Worm (Caenorhabditis elegans) whole organism, L4 larva: ENCODE measurements around the gene F59B2.3.

Experiments used
- F10B5.3 ChIP-seq: sonication (generic microtip); optimal IDR thresholded peaks from 2 replicates; lab custom pipeline; 2016; ENCODE audit warnings: mild to moderate bottlenecking, missing genetic modification characterization, missing compliant biosample characterization
- F26F4.8 ChIP-seq: fragments of 200-800 bp; sonication (Bioruptor generic); conservative IDR thresholded peaks from 2 replicates; pipeline ENCODE4 v1.3.6; 2022; ENCODE audit warnings: missing genetic modification characterization, missing compliant biosample characterization
- F37D6.2 ChIP-seq: sonication (generic microtip); optimal IDR thresholded peaks from 2 replicates; lab custom pipeline; 2016; ENCODE audit warnings: mild to moderate bottlenecking, missing genetic modification characterization, missing compliant biosample characterization
- R02D3.7 ChIP-seq: fragments of 150-350 bp; sonication (generic microtip); optimal IDR thresholded peaks from 3 replicates; lab custom pipeline; 2014; ENCODE audit warnings: missing biosample characterization, missing genetic modification characterization
- T20F7.1 ChIP-seq: fragments of 200-800 bp; sonication (Bioruptor generic); optimal IDR thresholded peaks from 2 replicates; lab custom pipeline; 2018; ENCODE audit warnings: mild to moderate bottlenecking, missing genetic modification characterization, missing compliant biosample characterization
- Y5F2A.4 ChIP-seq: fragments of 200-800 bp; sonication (Bioruptor generic); optimal IDR thresholded peaks from 2 replicates; lab custom pipeline; 2018; ENCODE audit warnings: mild to moderate bottlenecking, missing genetic modification characterization, missing compliant biosample characterization
- Y75B8A.6 ChIP-seq: fragments of 200-800 bp; sonication (Bioruptor generic); IDR thresholded peaks from 2 replicates; pipeline ENCODE4 v1.3.6; 2022; ENCODE audit warnings: missing genetic modification reagents, missing genetic modification characterization, missing compliant biosample characterization
- ZK546.5 ChIP-seq, 2 experiments: sonication (generic microtip); optimal IDR thresholded peaks; 2 replicates each; lab custom pipeline; 2017; ENCODE audit warnings: missing biosample characterization in 2 of 2, missing genetic modification characterization in 2 of 2
- aly-2 ChIP-seq: sonication (generic microtip); optimal IDR thresholded peaks from 2 replicates; lab custom pipeline; 2018; ENCODE audit warnings: missing biosample characterization, missing genetic modification characterization
- arid-1 ChIP-seq: fragments of 200-800 bp; sonication (Bioruptor generic); conservative IDR thresholded peaks from 2 replicates; pipeline ENCODE4 v1.3.6; 2022; ENCODE audit warnings: missing genetic modification reagents, missing genetic modification characterization, missing compliant biosample characterization
- ceh-62 ChIP-seq: sonication (generic microtip); optimal IDR thresholded peaks from 2 replicates; lab custom pipeline; 2017; ENCODE audit warnings: missing biosample characterization, missing genetic modification characterization
- ces-1 ChIP-seq: fragments of 150-350 bp; sonication (generic microtip); optimal IDR thresholded peaks from 4 replicates; lab custom pipeline; 2014; ENCODE audit warnings: missing biosample characterization, missing genetic modification reagents, missing genetic modification characterization
- daf-16 ChIP-seq, 3 experiments: sonication (generic microtip); optimal IDR thresholded peaks; 2 replicates each; lab custom pipeline; 2016 to 2017; ENCODE audit warnings: missing genetic modification characterization in 3 of 3, missing genetic modification reagents in 3 of 3, mild to moderate bottlenecking in 2 of 3, missing compliant biosample characterization in 2 of 3, missing biosample characterization in 1 of 3, moderate library complexity in 1 of 3
- dmd-6 ChIP-seq: fragments of 200-800 bp; sonication (Bioruptor generic); IDR thresholded peaks from 2 replicates; pipeline ENCODE4 v1.3.6; 2022; ENCODE audit warnings: missing genetic modification reagents, missing genetic modification characterization, missing compliant biosample characterization
- dmd-8 ChIP-seq: fragments of 200-800 bp; sonication (Bioruptor generic); IDR thresholded peaks from 2 replicates; pipeline ENCODE4 v1.3.6; 2022; ENCODE audit warnings: missing genetic modification characterization, missing compliant biosample characterization
- duxl-1 ChIP-seq: sonication (generic microtip); optimal IDR thresholded peaks from 2 replicates; lab custom pipeline; 2016; ENCODE audit warnings: mild to moderate bottlenecking, missing genetic modification characterization, moderate library complexity, missing compliant biosample characterization; ENCODE audit not compliant: poor library complexity
- dve-1 ChIP-seq: sonication (generic microtip); optimal IDR thresholded peaks from 2 replicates; lab custom pipeline; 2017; ENCODE audit warnings: antibody characterized with exemption, mild to moderate bottlenecking, missing genetic modification characterization, missing compliant biosample characterization; ENCODE audit not compliant: insufficient read depth
- egl-27 ChIP-seq: sonication (generic microtip); optimal IDR thresholded peaks from 3 replicates; lab custom pipeline; 2017; ENCODE audit warnings: missing biosample characterization, missing genetic modification reagents, missing genetic modification characterization
- fkh-10 ChIP-seq: fragments of 150-350 bp; optimal IDR thresholded peaks from 2 replicates; lab custom pipeline; 2014; ENCODE audit warnings: missing biosample characterization, missing genetic modification reagents, missing genetic modification characterization
- hif-1 ChIP-seq, 2 experiments: sonication (generic microtip); optimal IDR thresholded peaks; 2 replicates each; lab custom pipeline; 2016 to 2017; ENCODE audit warnings: missing compliant biosample characterization in 2 of 2, missing genetic modification characterization in 2 of 2, missing genetic modification reagents in 2 of 2, missing genotype in 2 of 2, mild to moderate bottlenecking in 1 of 2
- hlh-30 ChIP-seq: sonication (generic microtip); optimal IDR thresholded peaks from 2 replicates; lab custom pipeline; 2017; ENCODE audit warnings: antibody characterized with exemption, mild to moderate bottlenecking, missing genetic modification characterization, missing compliant biosample characterization; ENCODE audit not compliant: insufficient read depth
- jun-1 ChIP-seq: fragments of 150-350 bp; optimal IDR thresholded peaks from 2 replicates; lab custom pipeline; 2014; ENCODE audit warnings: missing biosample characterization, missing genetic modification reagents, missing genetic modification characterization
- lim-7 ChIP-seq: fragments of 200-800 bp; sonication (Bioruptor generic); IDR thresholded peaks from 2 replicates; pipeline ENCODE4 v1.3.6; 2022; ENCODE audit warnings: missing genetic modification characterization, missing compliant biosample characterization
- lin-1 ChIP-seq: fragments of 200-800 bp; sonication (Bioruptor generic); IDR thresholded peaks from 2 replicates; pipeline ENCODE4 v1.3.6; 2022; ENCODE audit warnings: missing genetic modification reagents, missing genetic modification characterization, missing compliant biosample characterization
- lin-38 ChIP-seq: fragments of 200-800 bp; sonication (Bioruptor generic); IDR thresholded peaks from 2 replicates; pipeline ENCODE4 v1.3.6; 2022; ENCODE audit warnings: missing genetic modification reagents, missing genetic modification characterization, missing compliant biosample characterization
- lir-3 ChIP-seq: sonication (generic microtip); optimal IDR thresholded peaks from 2 replicates; lab custom pipeline; 2016; ENCODE audit warnings: mild to moderate bottlenecking, missing genetic modification characterization, missing compliant biosample characterization
- lsy-2 ChIP-seq, 2 experiments: fragments of 150-350 bp in 1 of 2; sonication (generic microtip) in 1 of 2; optimal IDR thresholded peaks; 2 replicates each; lab custom pipeline; 2014 to 2017; ENCODE audit warnings: missing biosample characterization in 2 of 2, missing genetic modification characterization in 2 of 2
- mdl-1 ChIP-seq, 2 experiments: fragments of 150-350 bp in 1 of 2; sonication (generic microtip) in 1 of 2; optimal IDR thresholded peaks; 2 replicates each; lab custom pipeline; 2014 to 2017; ENCODE audit warnings: missing biosample characterization in 2 of 2, missing genetic modification characterization in 2 of 2
- mdt-29 ChIP-seq: fragments of 200-800 bp; sonication (Bioruptor generic); IDR thresholded peaks from 2 replicates; pipeline ENCODE4 v1.3.6; 2022; ENCODE audit warnings: missing genetic modification reagents, missing genetic modification characterization, missing compliant biosample characterization
- mes-2 ChIP-seq: sonication (generic microtip); optimal IDR thresholded peaks from 2 replicates; lab custom pipeline; 2016; ENCODE audit warnings: missing genotype, mild to moderate bottlenecking, missing genetic modification characterization, missing compliant biosample characterization; ENCODE audit not compliant: poor library complexity, severe bottlenecking
- nhr-10 ChIP-seq: fragments of 150-350 bp; optimal IDR thresholded peaks from 2 replicates; lab custom pipeline; 2014; ENCODE audit warnings: missing biosample characterization, missing genetic modification characterization
- nhr-237 ChIP-seq: sonication (generic microtip); optimal IDR thresholded peaks from 2 replicates; lab custom pipeline; 2017; ENCODE audit warnings: missing biosample characterization, missing genetic modification characterization
- nhr-25 ChIP-seq: sonication (generic microtip); optimal IDR thresholded peaks from 2 replicates; lab custom pipeline; 2017; ENCODE audit warnings: missing genetic modification characterization, mild to moderate bottlenecking, missing compliant biosample characterization, antibody characterized with exemption, moderate library complexity, borderline replicate concordance; ENCODE audit not compliant: insufficient read depth
- nhr-28 ChIP-seq: fragments of 150-350 bp; optimal IDR thresholded peaks from 2 replicates; lab custom pipeline; 2014; ENCODE audit warnings: missing biosample characterization, missing genetic modification characterization
- nhr-42 ChIP-seq: fragments of 200-800 bp; sonication (Bioruptor generic); IDR thresholded peaks from 2 replicates; pipeline ENCODE4 v1.3.6; 2022; ENCODE audit warnings: missing genetic modification characterization, missing compliant biosample characterization
- nhr-48 ChIP-seq: sonication (generic microtip); optimal IDR thresholded peaks from 2 replicates; lab custom pipeline; 2016; ENCODE audit warnings: mild to moderate bottlenecking, missing genetic modification characterization, missing compliant biosample characterization
- nhr-76 ChIP-seq: fragments of 150-350 bp; optimal IDR thresholded peaks from 2 replicates; lab custom pipeline; 2014; ENCODE audit warnings: missing biosample characterization, missing genetic modification characterization
- nhr-77 ChIP-seq: fragments of 150-350 bp; optimal IDR thresholded peaks from 2 replicates; lab custom pipeline; 2014; ENCODE audit warnings: missing biosample characterization, missing genetic modification characterization
- pha-4 ChIP-seq, 2 experiments: fragments of 150-350 bp in 1 of 2; fragments of 200-800 bp in 1 of 2; sonication (Bioruptor generic) in 1 of 2; IDR thresholded peaks in 1 of 2; optimal IDR thresholded peaks in 1 of 2; 2 replicates each; pipeline versions ENCODE4 v1.3.6 to Lab custom; 2014 to 2022; ENCODE audit warnings: missing genetic modification characterization in 2 of 2, missing genetic modification reagents in 2 of 2, missing biosample characterization in 1 of 2, missing compliant biosample characterization in 1 of 2
- pqm-1 ChIP-seq: sonication (generic microtip); optimal IDR thresholded peaks from 2 replicates; lab custom pipeline; 2017; ENCODE audit warnings: missing biosample characterization, missing genetic modification characterization
- spr-1 ChIP-seq: sonication (generic microtip); optimal IDR thresholded peaks from 2 replicates; lab custom pipeline; 2016; ENCODE audit warnings: mild to moderate bottlenecking, missing genetic modification characterization, missing compliant biosample characterization
- unc-39 ChIP-seq: sonication (generic microtip); optimal IDR thresholded peaks from 2 replicates; lab custom pipeline; 2017; ENCODE audit warnings: missing biosample characterization, missing genetic modification characterization
- zfp-3 ChIP-seq: fragments of 200-800 bp; sonication (Bioruptor generic); conservative IDR thresholded peaks from 2 replicates; pipeline ENCODE4 v1.3.6; 2022; ENCODE audit warnings: missing genetic modification reagents, missing genetic modification characterization, missing compliant biosample characterization
- ztf-7 ChIP-seq: fragments of 150-350 bp; optimal IDR thresholded peaks from 2 replicates; lab custom pipeline; 2014; ENCODE audit warnings: missing biosample characterization, missing genetic modification characterization

The F59B2.3 gene

ce11 chrIII:8984960-8985359 lies 14.6 kb downstream of the F59B2.3 start (continued):
- TF ChIP-seq nhr-77 (tag; lab: Kevin White, UChicago) (peak; percentile 19), lim-7 (GFP tag; lab: Robert Waterston, UW) (no peak), Y5F2A.4 (GFP tag; lab: Kevin White, UChicago) (no peak), lir-3 (tag; lab: Kevin White, UChicago) (no peak), arid-1 (GFP tag; lab: Robert Waterston, UW) (peak; percentile 52; the same call in 1 of the 2 replicates), mdl-1 (tag; optimal IDR thresholded peaks at IDR 0.05; lab: Kevin White, UChicago) (peak in 1 of 2 experiments; percentile 49), jun-1 (tag; lab: Kevin White, UChicago) (no peak), F37D6.2 (peak; percentile 1), ztf-7 (tag; lab: Kevin White, UChicago) (no peak), lsy-2 (tag; optimal IDR thresholded peaks at IDR 0.05; lab: Kevin White, UChicago) (peak; percentile 35 to 83)
- TF ChIP-seq, all 104 proteins: peak for 29

- TF ChIP-seq hlh-30: peak; percentile 10
- no peak for TF ChIP-seq lin-38 (GFP tag; lab: Robert Waterston, UW)
- peak; percentile 48 for TF ChIP-seq nhr-28 (tag; lab: Kevin White, UChicago)
- peak; percentile 4 for TF ChIP-seq dve-1
- TF ChIP-seq egl-27 (tag; lab: Kevin White, UChicago): no peak
- no peak for TF ChIP-seq daf-16 (GFP tag; optimal IDR thresholded peaks at IDR 0.05; lab: Kevin White, UChicago)
- peak; percentile 69 for TF ChIP-seq daf-16 (tag; optimal IDR thresholded peaks at IDR 0.05; lab: Kevin White, UChicago)
- TF ChIP-seq nhr-76 (tag; lab: Kevin White, UChicago): no peak
- peak; percentile 20 for TF ChIP-seq T20F7.1 (GFP tag; lab: Kevin White, UChicago)
- TF ChIP-seq nhr-25 (tag; lab: Kevin White, UChicago): no peak
- TF ChIP-seq fkh-10 (GFP tag; lab: Kevin White, UChicago): no peak
- no peak for TF ChIP-seq zfp-3 (GFP tag; lab: Robert Waterston, UW)
- no peak for TF ChIP-seq pha-4 (GFP tag; IDR thresholded peaks at IDR 0.05; lab: Robert Waterston, UW)
- TF ChIP-seq pha-4 (tag; optimal IDR thresholded peaks at IDR 0.05; lab: Kevin White, UChicago): no peak
- peak; percentile 16; the same call in 1 of the 2 replicates for TF ChIP-seq dmd-6 (GFP tag; lab: Robert Waterston, UW)
- no peak for TF ChIP-seq ces-1 (GFP tag; lab: Kevin White, UChicago)
- 0 out of 2 replicates have a peak, but pooled peaks have one; percentile 14 for TF ChIP-seq lim-7 (GFP tag; lab: Robert Waterston, UW)
- TF ChIP-seq hif-1 (tag; optimal IDR thresholded peaks at IDR 0.05; lab: Kevin White, UChicago): no peak
- TF ChIP-seq R02D3.7 (tag; lab: Kevin White, UChicago): no peak
- peak; percentile 9 for TF ChIP-seq duxl-1 (tag; lab: Kevin White, UChicago)
- peak; percentile 30 for TF ChIP-seq mes-2
- no peak for TF ChIP-seq nhr-77 (tag; lab: Kevin White, UChicago)
- TF ChIP-seq pqm-1 (tag; lab: Kevin White, UChicago): peak; percentile 72
- TF ChIP-seq lir-3 (tag; lab: Kevin White, UChicago): no peak
- no peak for TF ChIP-seq ZK546.5 (tag; optimal IDR thresholded peaks at IDR 0.05; lab: Kevin White, UChicago)
- peak; percentile 17; the same call in 1 of the 2 replicates for TF ChIP-seq lin-1 (GFP tag; lab: Robert Waterston, UW)
Observed at ce11 chrIII:8984412-8984811, 15.2 kb downstream of the F59B2.3 start.

ce11 chrIII:8983811-8984210 lies 15.8 kb downstream of the F59B2.3 start:
- TF ChIP-seq mdl-1 (tag; optimal IDR thresholded peaks at IDR 0.05; lab: Kevin White, UChicago) (peak; percentile 53 to 95), dmd-6 (GFP tag; lab: Robert Waterston, UW) (peak; percentile 36), aly-2 (no peak), nhr-28 (tag; lab: Kevin White, UChicago) (peak; percentile 80), F10B5.3 (tag; lab: Kevin White, UChicago) (no peak), dmd-8 (GFP tag; lab: Robert Waterston, UW) (0 out of 2 replicates have a peak, but pooled peaks have one; percentile 25), unc-39 (tag; lab: Kevin White, UChicago) (no peak), dve-1 (peak; percentile 62), hlh-30 (peak; percentile 92), nhr-10 (tag; lab: Kevin White, UChicago) (peak; percentile 6), ces-1 (GFP tag; lab: Kevin White, UChicago) (no peak), nhr-42 (GFP tag; lab: Robert Waterston, UW) (no peak), F26F4.8 (GFP tag; lab: Robert Waterston, UW) (no peak), nhr-237 (tag; lab: Kevin White, UChicago) (no peak), ztf-7 (tag; lab: Kevin White, UChicago) (peak; percentile 7), mdt-29 (GFP tag; lab: Robert Waterston, UW) (no peak), nhr-77 (tag; lab: Kevin White, UChicago) (peak; percentile 33), nhr-48 (tag; lab: Kevin White, UChicago) (peak; percentile 27), Y75B8A.6 (GFP tag; lab: Robert Waterston, UW) (0 out of 2 replicates have a peak, but pooled peaks have one; percentile 52), spr-1 (tag; lab: Kevin White, UChicago) (no peak), ceh-62 (tag; lab: Kevin White, UChicago) (no peak), duxl-1 (tag; lab: Kevin White, UChicago) (peak; percentile 48)
